Worm (Caenorhabditis elegans) whole organism, early embryonic: ENCODE data around the gene C08B6.11.

ENCODE experiments used
- B0310.2 ChIP-seq: sonication (generic microtip); optimal IDR thresholded peaks from 2 replicates; lab custom pipeline; 2016; ENCODE audit warnings: mild to moderate bottlenecking, missing genetic modification characterization, missing compliant biosample characterization
- ama-1 ChIP-seq: fragments of 150-350 bp; optimal IDR thresholded peaks from 2 replicates; lab custom pipeline; 2014
- ceh-36 ChIP-seq: sonication (generic microtip); optimal IDR thresholded peaks from 2 replicates; lab custom pipeline; 2016; ENCODE audit warnings: missing genetic modification characterization, inconsistent platforms, missing compliant biosample characterization
- ets-7 ChIP-seq: sonication (generic microtip); optimal IDR thresholded peaks from 2 replicates; lab custom pipeline; 2016; ENCODE audit warnings: missing genotype, missing genetic modification characterization, missing compliant biosample characterization
- flt-1 ChIP-seq: fragments of 200-800 bp; sonication (Bioruptor generic); IDR thresholded peaks from 2 replicates; pipeline ENCODE4 v1.3.6; 2022; ENCODE audit warnings: missing genetic modification characterization, missing compliant biosample characterization
- scrt-1 ChIP-seq: fragments of 200-800 bp; sonication (Bioruptor generic); IDR thresholded peaks from 2 replicates; pipeline ENCODE4 v1.3.6; 2022; ENCODE audit warnings: missing genetic modification characterization, missing compliant biosample characterization
- tbx-37 ChIP-seq: fragments of 200-800 bp; sonication (Bioruptor generic); conservative IDR thresholded peaks from 2 replicates; pipeline ENCODE4 v1.3.6; 2022; ENCODE audit warnings: missing genetic modification reagents, missing genetic modification characterization, missing compliant biosample characterization

- TF ChIP-seq ama-1 (lab: Kevin White, UChicago) (no peak), ceh-36 (tag; lab: Kevin White, UChicago) (no peak), ets-7 (no peak), B0310.2 (no peak), scrt-1 (GFP tag; lab: Robert Waterston, UW) (no peak), tbx-37 (no peak), flt-1 (GFP tag; lab: Robert Waterston, UW) (no peak)
These were observed 3.6 kb upstream of the C08B6.11 start for ce11 chrV:10103811-10104210.
